Fruit fly (Drosophila melanogaster) whole organism, prepupa: ENCODE data around the gene CG5877.

Experiments
- Blimp-1 ChIP-seq: fragments of 200-800 bp; sonication (Bioruptor generic); optimal IDR thresholded peaks from 3 replicates; lab custom pipeline; 2017; ENCODE audit warnings: missing biosample characterization, missing genetic modification characterization, mild to moderate bottlenecking, moderate library complexity, missing genetic modification reagents
- CG10631 ChIP-seq: fragments of 200-800 bp; sonication (Bioruptor generic); optimal IDR thresholded peaks from 2 replicates; lab custom pipeline; 2016; ENCODE audit warnings: missing biosample characterization, missing genetic modification characterization
- CG10669 ChIP-seq: fragments of 200-800 bp; sonication (Bioruptor generic); optimal IDR thresholded peaks from 3 replicates; lab custom pipeline; 2018; ENCODE audit warnings: missing biosample characterization, mild to moderate bottlenecking, missing genetic modification characterization, moderate library complexity
- CG11294 ChIP-seq: fragments of 200-800 bp; sonication (Bioruptor generic); IDR thresholded peaks from 2 replicates; pipeline ENCODE4 v1.3.6; 2022; ENCODE audit warnings: missing biosample characterization, missing genetic modification characterization
- CG11902 ChIP-seq: fragments of 200-800 bp; sonication (Bioruptor generic); optimal IDR thresholded peaks from 3 replicates; lab custom pipeline; 2016; ENCODE audit warnings: missing biosample characterization, missing genetic modification characterization
- CG16779 ChIP-seq: fragments of 200-800 bp; sonication (Bioruptor generic); optimal IDR thresholded peaks from 3 replicates; lab custom pipeline; 2017; ENCODE audit warnings: missing biosample characterization, mild to moderate bottlenecking, missing genetic modification characterization
- CG3032 ChIP-seq: fragments of 200-800 bp; optimal IDR thresholded peaks from 2 replicates; lab custom pipeline; 2019; ENCODE audit warnings: missing biosample characterization, mild to moderate bottlenecking, missing genetic modification characterization, moderate library complexity
- CG31627 ChIP-seq: fragments of 200-800 bp; sonication (Bioruptor generic); optimal IDR thresholded peaks from 3 replicates; lab custom pipeline; 2016; ENCODE audit warnings: missing biosample characterization, missing genetic modification characterization
- CG34406 ChIP-seq: fragments of 200-800 bp; sonication (Bioruptor generic); optimal IDR thresholded peaks from 3 replicates; lab custom pipeline; 2016; ENCODE audit warnings: missing biosample characterization, missing genetic modification characterization
- CG3919 ChIP-seq: fragments of 200-800 bp; sonication (Bioruptor generic); optimal IDR thresholded peaks from 3 replicates; lab custom pipeline; 2016; ENCODE audit warnings: missing biosample characterization, missing genetic modification characterization
- CG6792 ChIP-seq: fragments of 200-800 bp; sonication (Bioruptor generic); optimal IDR thresholded peaks from 3 replicates; lab custom pipeline; 2016; ENCODE audit warnings: missing biosample characterization, missing genetic modification characterization
- CG6854 ChIP-seq: fragments of 200-800 bp; sonication (Bioruptor generic); optimal IDR thresholded peaks from 2 replicates; lab custom pipeline; 2017; ENCODE audit warnings: missing biosample characterization, mild to moderate bottlenecking, missing genetic modification characterization
- CG7368 ChIP-seq: fragments of 200-800 bp; sonication (Bioruptor generic); optimal IDR thresholded peaks from 3 replicates; lab custom pipeline; 2016; ENCODE audit warnings: missing biosample characterization, missing genetic modification characterization
- CG8319 ChIP-seq: fragments of 200-800 bp; sonication (Bioruptor generic); optimal IDR thresholded peaks from 3 replicates; lab custom pipeline; 2016; ENCODE audit warnings: missing biosample characterization, missing genetic modification characterization
- CG9139 ChIP-seq: fragments of 200-800 bp; sonication (Bioruptor generic); optimal IDR thresholded peaks from 3 replicates; lab custom pipeline; 2017; ENCODE audit warnings: missing biosample characterization, mild to moderate bottlenecking, missing genetic modification characterization
- Eip75B ChIP-seq: fragments of 200-800 bp; sonication (Bioruptor generic); optimal IDR thresholded peaks from 3 replicates; lab custom pipeline; 2016; ENCODE audit warnings: missing biosample characterization, missing genetic modification characterization
- Eip78C ChIP-seq: fragments of 200-800 bp; sonication (Bioruptor generic); peaks from one replicate; lab custom pipeline; 2016; ENCODE audit warnings: missing biosample characterization, missing genetic modification characterization
- Ets21C ChIP-seq: fragments of 200-800 bp; sonication (Bioruptor generic); optimal IDR thresholded peaks from 3 replicates; lab custom pipeline; 2016; ENCODE audit warnings: missing biosample characterization, missing genetic modification characterization
- Ets96B ChIP-seq: fragments of 200-800 bp; optimal IDR thresholded peaks from 2 replicates; lab custom pipeline; 2019; ENCODE audit warnings: missing biosample characterization, mild to moderate bottlenecking, missing genetic modification characterization, moderate library complexity
- Gug ChIP-seq: fragments of 200-800 bp; sonication (Bioruptor generic); IDR thresholded peaks from 2 replicates; pipeline ENCODE4 v1.3.6; 2022; ENCODE audit warnings: missing biosample characterization, missing genetic modification characterization
- Hr39 ChIP-seq: fragments of 200-800 bp; sonication (Bioruptor generic); optimal IDR thresholded peaks from 2 replicates; lab custom pipeline; 2016; ENCODE audit warnings: missing biosample characterization, missing genetic modification characterization
- Hr4 ChIP-seq: fragments of 200-800 bp; sonication (Bioruptor generic); optimal IDR thresholded peaks from 3 replicates; lab custom pipeline; 2016; ENCODE audit warnings: missing biosample characterization, missing genetic modification characterization
- Lpt ChIP-seq: fragments of 200-800 bp; sonication (Bioruptor generic); optimal IDR thresholded peaks from 3 replicates; lab custom pipeline; 2016; ENCODE audit warnings: missing biosample characterization, missing genetic modification characterization
- Met ChIP-seq: fragments of 200-800 bp; sonication (Bioruptor generic); optimal IDR thresholded peaks from 3 replicates; lab custom pipeline; 2016; ENCODE audit warnings: missing biosample characterization, missing genetic modification characterization
- OdsH ChIP-seq: fragments of 200-800 bp; sonication (Bioruptor generic); optimal IDR thresholded peaks from 3 replicates; lab custom pipeline; 2016; ENCODE audit warnings: missing biosample characterization, missing genetic modification characterization
- Smox ChIP-seq: fragments of 200-800 bp; sonication (Bioruptor generic); optimal IDR thresholded peaks from 3 replicates; lab custom pipeline; 2016; ENCODE audit warnings: missing biosample characterization, missing genetic modification characterization
- Sox102F ChIP-seq: fragments of 200-800 bp; sonication (Bioruptor generic); optimal IDR thresholded peaks from 2 replicates; lab custom pipeline; 2016; ENCODE audit warnings: missing biosample characterization, mild to moderate bottlenecking, missing genetic modification characterization
- Sox14 ChIP-seq: fragments of 200-800 bp; sonication (Bioruptor generic); optimal IDR thresholded peaks from 3 replicates; lab custom pipeline; 2016; ENCODE audit warnings: missing biosample characterization, missing genetic modification characterization
- Sox15 ChIP-seq: fragments of 200-800 bp; sonication (Bioruptor generic); optimal IDR thresholded peaks from 3 replicates; lab custom pipeline; 2016; ENCODE audit warnings: missing biosample characterization, missing genetic modification characterization
- acj6 ChIP-seq: fragments of 200-800 bp; sonication (Bioruptor generic); optimal IDR thresholded peaks from 3 replicates; lab custom pipeline; 2016; ENCODE audit warnings: missing biosample characterization, missing genetic modification characterization
- cyc ChIP-seq: fragments of 200-800 bp; sonication (Bioruptor generic); optimal IDR thresholded peaks from 3 replicates; lab custom pipeline; 2016; ENCODE audit warnings: missing biosample characterization, missing genetic modification characterization
- dac ChIP-seq: fragments of 200-800 bp; sonication (Bioruptor generic); optimal IDR thresholded peaks from 2 replicates; lab custom pipeline; 2017; ENCODE audit warnings: missing biosample characterization, mild to moderate bottlenecking, missing genetic modification characterization
- dsx ChIP-seq: fragments of 200-800 bp; optimal IDR thresholded peaks from 3 replicates; lab custom pipeline; 2019; ENCODE audit warnings: missing biosample characterization, mild to moderate bottlenecking, missing genetic modification characterization, moderate library complexity; ENCODE audit not compliant: poor library complexity, severe bottlenecking
- esn ChIP-seq: fragments of 200-800 bp; sonication (Bioruptor generic); optimal IDR thresholded peaks from 2 replicates; lab custom pipeline; 2016; ENCODE audit warnings: missing biosample characterization, mild to moderate bottlenecking, missing genetic modification characterization, moderate library complexity
- lz ChIP-seq: fragments of 200-800 bp; sonication (Bioruptor generic); optimal IDR thresholded peaks from 3 replicates; lab custom pipeline; 2016; ENCODE audit warnings: missing biosample characterization, missing genetic modification characterization
- net ChIP-seq: fragments of 200-800 bp; sonication (Bioruptor generic); optimal IDR thresholded peaks from 3 replicates; lab custom pipeline; 2016; ENCODE audit warnings: missing biosample characterization, missing genetic modification characterization
- pdm3 ChIP-seq: fragments of 200-800 bp; sonication (Bioruptor generic); optimal IDR thresholded peaks from 3 replicates; lab custom pipeline; 2016; ENCODE audit warnings: missing biosample characterization, missing genetic modification characterization
- salr ChIP-seq, 2 experiments: fragments of 200-800 bp; sonication (Bioruptor generic); optimal IDR thresholded peaks; 3 replicates each; lab custom pipeline; 2016 to 2018; ENCODE audit warnings: missing biosample characterization in 2 of 2, missing genetic modification characterization in 2 of 2, mild to moderate bottlenecking in 1 of 2
- spab ChIP-seq: fragments of 200-800 bp; sonication (Bioruptor generic); optimal IDR thresholded peaks from 2 replicates; lab custom pipeline; 2017; ENCODE audit warnings: missing biosample characterization, mild to moderate bottlenecking, missing genetic modification characterization, missing genetic modification reagents
- svp ChIP-seq: fragments of 200-800 bp; sonication (Bioruptor generic); peaks from one replicate; lab custom pipeline; 2016; ENCODE audit warnings: missing biosample characterization, missing genetic modification characterization
- topi ChIP-seq: fragments of 200-800 bp; sonication (Bioruptor generic); optimal IDR thresholded peaks from 3 replicates; lab custom pipeline; 2016; ENCODE audit warnings: missing biosample characterization, missing genetic modification characterization
- vri ChIP-seq: fragments of 200-800 bp; sonication (Bioruptor generic); optimal IDR thresholded peaks from 3 replicates; lab custom pipeline; 2016; ENCODE audit warnings: missing biosample characterization, mild to moderate bottlenecking, missing genetic modification characterization

The CG5877 gene

dm6 chrX:15333066-15333874 is 40.4 kb downstream of the CG5877 start, which contains the start of the genes CG9114 and HDAC6 (continued):
- TF ChIP-seq CG11902 (GFP tag; lab: Kevin White, UChicago) (no peak), acj6 (GFP tag; lab: Kevin White, UChicago) (no peak), CG10631 (GFP tag; lab: Kevin White, UChicago) (no peak), Eip78C (GFP tag; lab: Kevin White, UChicago) (peak; percentile 59), dsx (peak; percentile 51), pdm3 (GFP tag; lab: Kevin White, UChicago) (no peak), Smox (GFP tag; lab: Kevin White, UChicago) (no peak), CG16779 (tag; lab: Kevin White, UChicago) (no peak), Sox15 (GFP tag; lab: Kevin White, UChicago) (no peak), Hr4 (GFP tag; lab: Kevin White, UChicago) (no peak), CG8319 (no peak), CG3032 (tag; lab: Kevin White, UChicago) (no peak), CG7368 (GFP tag; lab: Kevin White, UChicago) (peak; percentile 0), CG11294 (GFP tag; lab: Robert Waterston, UW) (no peak), CG10669 (GFP tag; lab: Kevin White, UChicago) (no peak), Gug (GFP tag; lab: Robert Waterston, UW) (0 out of 2 replicates have a peak, but pooled peaks have one; percentile 13), Eip75B (peak; percentile 40), vri (GFP tag; lab: Kevin White, UChicago) (no peak), OdsH (GFP tag; lab: Kevin White, UChicago) (no peak), esn (GFP tag; lab: Kevin White, UChicago) (peak; percentile 15), Blimp-1 (GFP tag; lab: Kevin White, UChicago) (no peak)

- TF ChIP-seq CG34406 (no peak), CG10631 (GFP tag; lab: Kevin White, UChicago) (no peak), Gug (GFP tag; lab: Robert Waterston, UW) (no peak), dac (no peak), Eip78C (GFP tag; lab: Kevin White, UChicago) (peak; percentile 36), pdm3 (GFP tag; lab: Kevin White, UChicago) (no peak), Sox102F (GFP tag; lab: Kevin White, UChicago) (no peak), Met (GFP tag; lab: Kevin White, UChicago) (no peak), CG6854 (GFP tag; lab: Kevin White, UChicago) (no peak), CG31627 (GFP tag; lab: Kevin White, UChicago) (no peak), svp (GFP tag; lab: Kevin White, UChicago) (peak; percentile 94), vri (GFP tag; lab: Kevin White, UChicago) (no peak), salr (GFP tag; optimal IDR thresholded peaks at IDR 0.05; lab: Kevin White, UChicago) (no peak), spab (no peak)
Measured at dm6 chrX:15334999-15335398, 42.2 kb downstream of the CG5877 start.

- TF ChIP-seq CG31627 (GFP tag; lab: Kevin White, UChicago) = peak; percentile 20
- peak; percentile 3 for TF ChIP-seq cyc
- no peak for TF ChIP-seq Ets96B (tag; lab: Kevin White, UChicago)
- peak; percentile 38 for TF ChIP-seq lz (GFP tag; lab: Kevin White, UChicago)
- TF ChIP-seq Sox14 (GFP tag; lab: Kevin White, UChicago) = peak; percentile 4
- peak; percentile 98 for TF ChIP-seq svp (GFP tag; lab: Kevin White, UChicago)
- TF ChIP-seq esn (GFP tag; lab: Kevin White, UChicago) = peak; percentile 41
- TF ChIP-seq Hr39 (GFP tag; lab: Kevin White, UChicago) = peak; percentile 37
- peak; percentile 62 for TF ChIP-seq Eip78C (GFP tag; lab: Kevin White, UChicago)
- peak; percentile 19 for TF ChIP-seq Ets21C (GFP tag; lab: Kevin White, UChicago)
- no peak for TF ChIP-seq CG9139 (GFP tag; lab: Kevin White, UChicago)
- no peak for TF ChIP-seq CG3919 (GFP tag; lab: Kevin White, UChicago)
- no peak for TF ChIP-seq Hr4 (GFP tag; lab: Kevin White, UChicago)
- TF ChIP-seq salr (GFP tag; optimal IDR thresholded peaks at IDR 0.05; lab: Kevin White, UChicago) = no peak
- TF ChIP-seq Met (GFP tag; lab: Kevin White, UChicago) = peak; percentile 42
- TF ChIP-seq topi (GFP tag; lab: Kevin White, UChicago) = peak; percentile 40
- TF ChIP-seq net (GFP tag; lab: Kevin White, UChicago) = no peak
- TF ChIP-seq vri (GFP tag; lab: Kevin White, UChicago) = peak; percentile 79
- TF ChIP-seq Smox (GFP tag; lab: Kevin White, UChicago) = peak; percentile 22
- TF ChIP-seq Lpt = no peak
- peak; percentile 1 for TF ChIP-seq CG6792
Measured at dm6 chrX:15335845-15336453, 43.1 kb downstream of the CG5877 start.
